Worm (Caenorhabditis elegans) whole organism, L4 larva: ENCODE results near the gene gem-1.

Experiments used
- D1046.2 ChIP-seq: fragments of 200-800 bp; sonication (Bioruptor generic); IDR thresholded peaks from 2 replicates; pipeline ENCODE4 v1.3.6; 2022; ENCODE audit warnings: missing genetic modification characterization, missing compliant biosample characterization
- F26F4.8 ChIP-seq: fragments of 200-800 bp; sonication (Bioruptor generic); conservative IDR thresholded peaks from 2 replicates; pipeline ENCODE4 v1.3.6; 2022; ENCODE audit warnings: missing genetic modification characterization, missing compliant biosample characterization
- F37D6.2 ChIP-seq: sonication (generic microtip); optimal IDR thresholded peaks from 2 replicates; lab custom pipeline; 2016; ENCODE audit warnings: mild to moderate bottlenecking, missing genetic modification characterization, missing compliant biosample characterization
- F49E8.2 ChIP-seq: sonication (generic microtip); optimal IDR thresholded peaks from 2 replicates; lab custom pipeline; 2016; ENCODE audit warnings: missing compliant biosample characterization, mild to moderate bottlenecking, missing genetic modification characterization, borderline replicate concordance
- R02D3.7 ChIP-seq: fragments of 150-350 bp; sonication (generic microtip); optimal IDR thresholded peaks from 3 replicates; lab custom pipeline; 2014; ENCODE audit warnings: missing biosample characterization, missing genetic modification characterization
- T20F7.1 ChIP-seq: fragments of 200-800 bp; sonication (Bioruptor generic); optimal IDR thresholded peaks from 2 replicates; lab custom pipeline; 2018; ENCODE audit warnings: mild to moderate bottlenecking, missing genetic modification characterization, missing compliant biosample characterization
- Y105C5A.15 ChIP-seq: fragments of 200-800 bp; sonication (Bioruptor generic); IDR thresholded peaks from 2 replicates; pipeline ENCODE4 v1.3.6; 2022; ENCODE audit warnings: missing genetic modification characterization, missing compliant biosample characterization
- ZK337.2 ChIP-seq: fragments of 200-800 bp; sonication (Bioruptor generic); IDR thresholded peaks from 2 replicates; pipeline ENCODE4 v1.3.6; 2022; ENCODE audit warnings: missing genetic modification reagents, missing genetic modification characterization, missing compliant biosample characterization
- ZK546.5 ChIP-seq, 2 experiments: sonication (generic microtip); optimal IDR thresholded peaks; 2 replicates each; lab custom pipeline; 2017; ENCODE audit warnings: missing biosample characterization in 2 of 2, missing genetic modification characterization in 2 of 2
- aha-1 ChIP-seq: fragments of 150-350 bp; peaks from one replicate; lab custom pipeline; 2014; ENCODE audit warnings: missing biosample characterization, missing genetic modification characterization
- aly-2 ChIP-seq: sonication (generic microtip); optimal IDR thresholded peaks from 2 replicates; lab custom pipeline; 2018; ENCODE audit warnings: missing biosample characterization, missing genetic modification characterization
- ceh-20 ChIP-seq: fragments of 200-800 bp; sonication (Bioruptor generic); IDR thresholded peaks from 2 replicates; pipeline ENCODE4 v1.3.6; 2022; ENCODE audit warnings: missing genetic modification reagents, missing genetic modification characterization, missing compliant biosample characterization
- ceh-44 ChIP-seq: fragments of 200-800 bp; sonication (Bioruptor generic); IDR thresholded peaks from 2 replicates; pipeline ENCODE4 v1.3.6; 2022; ENCODE audit warnings: missing genetic modification reagents, missing genetic modification characterization, missing compliant biosample characterization
- ceh-82 ChIP-seq: sonication (generic microtip); optimal IDR thresholded peaks from 2 replicates; lab custom pipeline; 2017; ENCODE audit warnings: missing biosample characterization, missing genetic modification characterization
- ces-1 ChIP-seq: fragments of 150-350 bp; sonication (generic microtip); optimal IDR thresholded peaks from 4 replicates; lab custom pipeline; 2014; ENCODE audit warnings: missing biosample characterization, missing genetic modification reagents, missing genetic modification characterization
- ctbp-1 ChIP-seq: fragments of 200-800 bp; sonication (Bioruptor generic); IDR thresholded peaks from 2 replicates; pipeline ENCODE4 v1.3.6; 2022; ENCODE audit warnings: missing genetic modification reagents, missing genetic modification characterization, missing compliant biosample characterization
- daf-12 ChIP-seq: fragments of 150-350 bp; optimal IDR thresholded peaks from 2 replicates; lab custom pipeline; 2014; ENCODE audit warnings: missing biosample characterization, missing genetic modification reagents, missing genetic modification characterization
- daf-19 ChIP-seq: fragments of 200-800 bp; sonication (Bioruptor generic); conservative IDR thresholded peaks from 2 replicates; pipeline ENCODE4 v1.3.6; 2022; ENCODE audit warnings: missing genetic modification characterization, missing compliant biosample characterization
- daf-8 ChIP-seq: fragments of 200-800 bp; sonication (Bioruptor generic); IDR thresholded peaks from 2 replicates; pipeline ENCODE4 v1.3.6; 2022; ENCODE audit warnings: missing genetic modification characterization, missing compliant biosample characterization
- dmd-6 ChIP-seq: fragments of 200-800 bp; sonication (Bioruptor generic); IDR thresholded peaks from 2 replicates; pipeline ENCODE4 v1.3.6; 2022; ENCODE audit warnings: missing genetic modification reagents, missing genetic modification characterization, missing compliant biosample characterization
- dmd-8 ChIP-seq: fragments of 200-800 bp; sonication (Bioruptor generic); IDR thresholded peaks from 2 replicates; pipeline ENCODE4 v1.3.6; 2022; ENCODE audit warnings: missing genetic modification characterization, missing compliant biosample characterization
- dmd-9 ChIP-seq: fragments of 200-800 bp; sonication (Bioruptor generic); IDR thresholded peaks from 2 replicates; pipeline ENCODE4 v1.3.6; 2022; ENCODE audit warnings: missing genetic modification reagents, missing genetic modification characterization, missing compliant biosample characterization
- dpl-1 ChIP-seq: fragments of 150-350 bp; optimal IDR thresholded peaks from 2 replicates; lab custom pipeline; 2014; ENCODE audit warnings: missing biosample characterization, missing genetic modification reagents, missing genetic modification characterization
- duxl-1 ChIP-seq: sonication (generic microtip); optimal IDR thresholded peaks from 2 replicates; lab custom pipeline; 2016; ENCODE audit warnings: mild to moderate bottlenecking, missing genetic modification characterization, moderate library complexity, missing compliant biosample characterization; ENCODE audit not compliant: poor library complexity
- egl-27 ChIP-seq: sonication (generic microtip); optimal IDR thresholded peaks from 3 replicates; lab custom pipeline; 2017; ENCODE audit warnings: missing biosample characterization, missing genetic modification reagents, missing genetic modification characterization
- hif-1 ChIP-seq, 2 experiments: sonication (generic microtip); optimal IDR thresholded peaks; 2 replicates each; lab custom pipeline; 2016 to 2017; ENCODE audit warnings: missing compliant biosample characterization in 2 of 2, missing genetic modification characterization in 2 of 2, missing genetic modification reagents in 2 of 2, missing genotype in 2 of 2, mild to moderate bottlenecking in 1 of 2
- hlh-11 ChIP-seq: fragments of 200-800 bp; sonication (Bioruptor generic); optimal IDR thresholded peaks from 2 replicates; lab custom pipeline; 2018; ENCODE audit warnings: mild to moderate bottlenecking, missing genetic modification characterization, missing compliant biosample characterization
- jun-1 ChIP-seq: fragments of 150-350 bp; optimal IDR thresholded peaks from 2 replicates; lab custom pipeline; 2014; ENCODE audit warnings: missing biosample characterization, missing genetic modification reagents, missing genetic modification characterization
- lim-7 ChIP-seq: fragments of 200-800 bp; sonication (Bioruptor generic); IDR thresholded peaks from 2 replicates; pipeline ENCODE4 v1.3.6; 2022; ENCODE audit warnings: missing genetic modification characterization, missing compliant biosample characterization
- lin-38 ChIP-seq: fragments of 200-800 bp; sonication (Bioruptor generic); IDR thresholded peaks from 2 replicates; pipeline ENCODE4 v1.3.6; 2022; ENCODE audit warnings: missing genetic modification reagents, missing genetic modification characterization, missing compliant biosample characterization
- madf-9 ChIP-seq: fragments of 200-800 bp; sonication (Bioruptor generic); conservative IDR thresholded peaks from 2 replicates; pipeline ENCODE4 v1.3.6; 2022; ENCODE audit warnings: missing genetic modification reagents, missing genetic modification characterization, missing compliant biosample characterization
- mes-2 ChIP-seq: sonication (generic microtip); optimal IDR thresholded peaks from 2 replicates; lab custom pipeline; 2016; ENCODE audit warnings: missing genotype, mild to moderate bottlenecking, missing genetic modification characterization, missing compliant biosample characterization; ENCODE audit not compliant: poor library complexity, severe bottlenecking
- nhr-10 ChIP-seq: fragments of 150-350 bp; optimal IDR thresholded peaks from 2 replicates; lab custom pipeline; 2014; ENCODE audit warnings: missing biosample characterization, missing genetic modification characterization
- nhr-28 ChIP-seq: fragments of 150-350 bp; optimal IDR thresholded peaks from 2 replicates; lab custom pipeline; 2014; ENCODE audit warnings: missing biosample characterization, missing genetic modification characterization
- nhr-41 ChIP-seq: fragments of 200-800 bp; sonication (Bioruptor generic); IDR thresholded peaks from 2 replicates; pipeline ENCODE4 v1.3.6; 2022; ENCODE audit warnings: missing genetic modification reagents, missing genetic modification characterization, missing compliant biosample characterization
- nhr-42 ChIP-seq: fragments of 200-800 bp; sonication (Bioruptor generic); IDR thresholded peaks from 2 replicates; pipeline ENCODE4 v1.3.6; 2022; ENCODE audit warnings: missing genetic modification characterization, missing compliant biosample characterization
- nhr-76 ChIP-seq: fragments of 150-350 bp; optimal IDR thresholded peaks from 2 replicates; lab custom pipeline; 2014; ENCODE audit warnings: missing biosample characterization, missing genetic modification characterization
- pqm-1 ChIP-seq: sonication (generic microtip); optimal IDR thresholded peaks from 2 replicates; lab custom pipeline; 2017; ENCODE audit warnings: missing biosample characterization, missing genetic modification characterization
- rbr-2 ChIP-seq: sonication (generic microtip); optimal IDR thresholded peaks from 2 replicates; lab custom pipeline; 2016; ENCODE audit warnings: missing genotype, missing genetic modification characterization, missing compliant biosample characterization
- set-16 ChIP-seq: fragments of 200-800 bp; sonication (Bioruptor generic); IDR thresholded peaks from 2 replicates; pipeline ENCODE4 v1.3.6; 2022; ENCODE audit warnings: missing genetic modification reagents, missing genetic modification characterization, missing compliant biosample characterization
- snpc-1.2 ChIP-seq: fragments of 200-800 bp; sonication (Bioruptor generic); IDR thresholded peaks from 2 replicates; pipeline ENCODE4 v1.3.6; 2022; ENCODE audit warnings: missing genetic modification reagents, missing genetic modification characterization, missing compliant biosample characterization
- spr-1 ChIP-seq: sonication (generic microtip); optimal IDR thresholded peaks from 2 replicates; lab custom pipeline; 2016; ENCODE audit warnings: mild to moderate bottlenecking, missing genetic modification characterization, missing compliant biosample characterization
- tag-97 ChIP-seq: fragments of 200-800 bp; sonication (Bioruptor generic); IDR thresholded peaks from 2 replicates; pipeline ENCODE4 v1.3.6; 2022; ENCODE audit warnings: missing genetic modification characterization, missing compliant biosample characterization
- tra-1 ChIP-seq: fragments of 200-800 bp; sonication (Bioruptor generic); IDR thresholded peaks from 2 replicates; pipeline ENCODE4 v1.3.6; 2022; ENCODE audit warnings: missing genetic modification reagents, missing genetic modification characterization, missing compliant biosample characterization
- unc-130 ChIP-seq: sonication (generic microtip); optimal IDR thresholded peaks from 2 replicates; lab custom pipeline; 2016; ENCODE audit warnings: missing genetic modification reagents, missing genetic modification characterization, missing compliant biosample characterization
- zfp-3 ChIP-seq: fragments of 200-800 bp; sonication (Bioruptor generic); conservative IDR thresholded peaks from 2 replicates; pipeline ENCODE4 v1.3.6; 2022; ENCODE audit warnings: missing genetic modification reagents, missing genetic modification characterization, missing compliant biosample characterization
- zip-11 ChIP-seq: fragments of 200-800 bp; sonication (Bioruptor generic); IDR thresholded peaks from 2 replicates; pipeline ENCODE4 v1.3.6; 2022; ENCODE audit warnings: missing genetic modification characterization, missing compliant biosample characterization
- zip-2 ChIP-seq: fragments of 150-350 bp; optimal IDR thresholded peaks from 2 replicates; lab custom pipeline; 2014; ENCODE audit warnings: missing biosample characterization, missing genetic modification characterization
- ztf-11 ChIP-seq: fragments of 150-350 bp; optimal IDR thresholded peaks from 2 replicates; lab custom pipeline; 2014; ENCODE audit warnings: missing biosample characterization, missing genetic modification characterization

Gene gem-1

ce11 chrX:13350804-13351747, 25.7 kb downstream of the gem-1 start, which contains the start of gene mxl-3 (continued):
- TF ChIP-seq F26F4.8 (GFP tag; lab: Robert Waterston, UW) (no peak), tag-97 (GFP tag; lab: Robert Waterston, UW) (no peak), tra-1 (GFP tag; lab: Robert Waterston, UW) (peak; percentile 40; the same call in 1 of the 2 replicates), nhr-76 (tag; lab: Kevin White, UChicago) (no peak), zip-11 (no peak), ceh-20 (GFP tag; lab: Robert Waterston, UW) (0 out of 2 replicates have a peak, but pooled peaks have one; percentile 29), ceh-82 (tag; lab: Kevin White, UChicago) (no peak), daf-8 (no peak), set-16 (peak; percentile 66), ZK546.5 (tag; optimal IDR thresholded peaks at IDR 0.05; lab: Kevin White, UChicago) (no peak), egl-27 (tag; lab: Kevin White, UChicago) (no peak), dmd-6 (GFP tag; lab: Robert Waterston, UW) (peak; percentile 91), aha-1 (peak; percentile 91), F37D6.2 (tag; lab: Kevin White, UChicago) (no peak), Y105C5A.15 (GFP tag; lab: Robert Waterston, UW) (no peak), zip-2 (tag; lab: Kevin White, UChicago) (no peak), nhr-41 (no peak), R02D3.7 (tag; lab: Kevin White, UChicago) (no peak), zfp-3 (GFP tag; lab: Robert Waterston, UW) (0 out of 2 replicates have a peak, but pooled peaks have one; percentile 55), aly-2 (tag; lab: Kevin White, UChicago) (no peak), hif-1 (tag; optimal IDR thresholded peaks at IDR 0.05; lab: Kevin White, UChicago) (peak in 1 of 2 experiments; percentile 66), ceh-44 (no peak), nhr-28 (tag; lab: Kevin White, UChicago) (peak; percentile 70), ZK337.2 (no peak), snpc-1.2 (no peak), spr-1 (tag; lab: Kevin White, UChicago) (no peak), ctbp-1 (no peak), ztf-11 (no peak), daf-19 (GFP tag; lab: Robert Waterston, UW) (no peak), lim-7 (GFP tag; lab: Robert Waterston, UW) (no peak), jun-1 (tag; lab: Kevin White, UChicago) (no peak), duxl-1 (peak; percentile 33), F49E8.2 (tag; lab: Kevin White, UChicago) (no peak), unc-130 (GFP tag; lab: Kevin White, UChicago) (no peak)

ce11 chrX:13350123-13350798, 26.5 kb downstream of the gem-1 start:
- TF ChIP-seq F49E8.2 (tag; lab: Kevin White, UChicago) (no peak), dmd-8 (GFP tag; lab: Robert Waterston, UW) (no peak), rbr-2 (no peak), ZK337.2 (no peak), T20F7.1 (GFP tag; lab: Kevin White, UChicago) (peak; percentile 10), D1046.2 (GFP tag; lab: Robert Waterston, UW) (no peak), jun-1 (tag; lab: Kevin White, UChicago) (no peak), nhr-10 (tag; lab: Kevin White, UChicago) (no peak), madf-9 (GFP tag; lab: Robert Waterston, UW) (no peak), hlh-11 (no peak), tra-1 (GFP tag; lab: Robert Waterston, UW) (0 out of 2 replicates have a peak, but pooled peaks have one; percentile 5), dmd-9 (GFP tag; lab: Robert Waterston, UW) (no peak), lin-38 (GFP tag; lab: Robert Waterston, UW) (peak; percentile 41), pqm-1 (no peak), nhr-42 (GFP tag; lab: Robert Waterston, UW) (no peak), dpl-1 (GFP tag; lab: Kevin White, UChicago) (no peak), ces-1 (no peak), daf-12 (tag; lab: Kevin White, UChicago) (no peak), snpc-1.2 (peak; percentile 9; the same call in 1 of the 2 replicates), mes-2 (tag; lab: Kevin White, UChicago) (no peak)
